Worm (Caenorhabditis elegans) whole organism, L3 larva: ENCODE data around the gene pri-1.

Experiments
- R02D3.7 ChIP-seq: fragments of 150-350 bp; optimal IDR thresholded peaks from 2 replicates; lab custom pipeline; 2014; ENCODE audit warnings: missing biosample characterization, missing genetic modification characterization
- ZK546.5 ChIP-seq: sonication (generic microtip); optimal IDR thresholded peaks from 2 replicates; lab custom pipeline; 2017; ENCODE audit warnings: missing biosample characterization, missing genetic modification characterization
- aly-2 ChIP-seq: fragments of 150-350 bp; optimal IDR thresholded peaks from 2 replicates; lab custom pipeline; 2014; ENCODE audit warnings: missing biosample characterization, missing genetic modification characterization
- ama-1 ChIP-seq: fragments of 150-350 bp; optimal IDR thresholded peaks from 2 replicates; lab custom pipeline; 2018
- ceh-16 ChIP-seq: sonication (generic microtip); optimal IDR thresholded peaks from 2 replicates; lab custom pipeline; 2017; ENCODE audit warnings: missing biosample characterization, missing genetic modification characterization
- ceh-28 ChIP-seq: fragments of 150-350 bp; optimal IDR thresholded peaks from 2 replicates; lab custom pipeline; 2014; ENCODE audit warnings: missing biosample characterization, missing genetic modification reagents, missing genetic modification characterization
- ceh-82 ChIP-seq: fragments of 150-350 bp; optimal IDR thresholded peaks from 2 replicates; lab custom pipeline; 2014; ENCODE audit warnings: missing biosample characterization, missing genetic modification characterization
- ceh-9 ChIP-seq: sonication (generic microtip); optimal IDR thresholded peaks from 2 replicates; lab custom pipeline; 2018; ENCODE audit warnings: missing biosample characterization, missing genetic modification characterization
- daf-12 ChIP-seq: fragments of 150-350 bp; optimal IDR thresholded peaks from 2 replicates; lab custom pipeline; 2014; ENCODE audit warnings: missing biosample characterization, missing genetic modification reagents, missing genetic modification characterization
- egl-27 ChIP-seq: sonication (generic microtip); optimal IDR thresholded peaks from 4 replicates; lab custom pipeline; 2017; ENCODE audit warnings: missing biosample characterization, missing genetic modification reagents, missing genetic modification characterization
- elt-1 ChIP-seq: fragments of 150-350 bp; optimal IDR thresholded peaks from 2 replicates; lab custom pipeline; 2014; ENCODE audit warnings: missing biosample characterization, missing genetic modification characterization
- elt-2 ChIP-seq: sonication (generic microtip); optimal IDR thresholded peaks from 2 replicates; lab custom pipeline; 2016; ENCODE audit warnings: missing genetic modification reagents, mild to moderate bottlenecking, missing genetic modification characterization, missing compliant biosample characterization
- elt-3 ChIP-seq, 3 experiments: fragments of 150-350 bp in 1 of 3; sonication (generic microtip) in 2 of 3; optimal IDR thresholded peaks; 2 replicates in 2 of 3; 4 replicates in 1 of 3; lab custom pipeline; 2014 to 2017; ENCODE audit warnings: missing biosample characterization in 3 of 3, missing genetic modification characterization in 3 of 3
- eor-1 ChIP-seq, 2 experiments: fragments of 150-350 bp; optimal IDR thresholded peaks; 2 replicates each; lab custom pipeline; 2014 to 2018; ENCODE audit warnings: missing biosample characterization in 2 of 2, missing genetic modification characterization in 2 of 2
- fkh-10 ChIP-seq: sonication (generic microtip); optimal IDR thresholded peaks from 2 replicates; lab custom pipeline; 2017; ENCODE audit warnings: missing biosample characterization, missing genetic modification reagents, missing genetic modification characterization
- fkh-2 ChIP-seq: fragments of 150-350 bp; optimal IDR thresholded peaks from 2 replicates; lab custom pipeline; 2014; ENCODE audit warnings: missing biosample characterization, missing genetic modification reagents, missing genetic modification characterization
- fos-1 ChIP-seq: fragments of 150-350 bp; optimal IDR thresholded peaks from 2 replicates; lab custom pipeline; 2014; ENCODE audit warnings: missing biosample characterization, missing genetic modification characterization
- hmg-11 ChIP-seq: sonication (generic microtip); optimal IDR thresholded peaks from 2 replicates; lab custom pipeline; 2016; ENCODE audit warnings: missing genetic modification characterization, missing compliant biosample characterization
- jun-1 ChIP-seq: fragments of 150-350 bp; optimal IDR thresholded peaks from 2 replicates; lab custom pipeline; 2014; ENCODE audit warnings: missing biosample characterization, missing genetic modification reagents, missing genetic modification characterization
- lin-15B ChIP-seq: fragments of 150-350 bp; optimal IDR thresholded peaks from 2 replicates; lab custom pipeline; 2014; ENCODE audit warnings: missing biosample characterization, missing genetic modification characterization
- lin-39 ChIP-seq: fragments of 150-350 bp; optimal IDR thresholded peaks from 2 replicates; lab custom pipeline; 2018; ENCODE audit warnings: missing biosample characterization, missing genetic modification reagents, missing genetic modification characterization
- mdl-1 ChIP-seq: fragments of 150-350 bp; optimal IDR thresholded peaks from 2 replicates; lab custom pipeline; 2014; ENCODE audit warnings: missing biosample characterization, missing genetic modification characterization
- nfya-1 ChIP-seq: sonication (generic microtip); optimal IDR thresholded peaks from 2 replicates; lab custom pipeline; 2017; ENCODE audit warnings: missing genetic modification characterization, mild to moderate bottlenecking, missing compliant biosample characterization, antibody characterized with exemption, moderate library complexity; ENCODE audit not compliant: insufficient read depth
- nhr-11 ChIP-seq: fragments of 150-350 bp; optimal IDR thresholded peaks from 2 replicates; lab custom pipeline; 2014; ENCODE audit warnings: missing biosample characterization, missing genetic modification characterization
- nhr-23 ChIP-seq: fragments of 150-350 bp; optimal IDR thresholded peaks from 2 replicates; lab custom pipeline; 2014; ENCODE audit warnings: missing biosample characterization, missing genetic modification reagents, missing genetic modification characterization
- nhr-25 ChIP-seq: sonication (generic microtip); optimal IDR thresholded peaks from 2 replicates; lab custom pipeline; 2017; ENCODE audit warnings: missing biosample characterization, missing genetic modification characterization
- nhr-28 ChIP-seq: fragments of 150-350 bp; optimal IDR thresholded peaks from 2 replicates; lab custom pipeline; 2014; ENCODE audit warnings: missing biosample characterization, missing genetic modification characterization
- nhr-43 ChIP-seq: sonication (generic microtip); optimal IDR thresholded peaks from 2 replicates; lab custom pipeline; 2016; ENCODE audit warnings: mild to moderate bottlenecking, missing genetic modification characterization, missing compliant biosample characterization; ENCODE audit not compliant: poor library complexity, severe bottlenecking
- nhr-67 ChIP-seq: fragments of 150-350 bp; optimal IDR thresholded peaks from 2 replicates; lab custom pipeline; 2014; ENCODE audit warnings: missing biosample characterization, missing genetic modification characterization
- nhr-76 ChIP-seq: fragments of 150-350 bp; sonication (generic microtip); optimal IDR thresholded peaks from 5 replicates; lab custom pipeline; 2014; ENCODE audit warnings: missing biosample characterization, missing genetic modification characterization
- nhr-77 ChIP-seq: fragments of 150-350 bp; optimal IDR thresholded peaks from 2 replicates; lab custom pipeline; 2014; ENCODE audit warnings: missing biosample characterization, missing genetic modification characterization
- pha-4 ChIP-seq: fragments of 150-350 bp; optimal IDR thresholded peaks from 2 replicates; lab custom pipeline; 2014; ENCODE audit warnings: missing biosample characterization, missing genetic modification reagents, missing genetic modification characterization
- pqm-1 ChIP-seq: fragments of 150-350 bp; optimal IDR thresholded peaks from 2 replicates; lab custom pipeline; 2017; ENCODE audit warnings: missing biosample characterization, missing genetic modification characterization, inconsistent platforms
- sea-2 ChIP-seq: fragments of 150-350 bp; sonication (generic microtip); optimal IDR thresholded peaks from 4 replicates; lab custom pipeline; 2014; ENCODE audit warnings: missing biosample characterization, missing genetic modification reagents, missing genetic modification characterization
- snpc-4 ChIP-seq: fragments of 150-350 bp; optimal IDR thresholded peaks from 2 replicates; lab custom pipeline; 2014; ENCODE audit warnings: missing biosample characterization, missing genetic modification characterization
- tbx-2 ChIP-seq: sonication (generic microtip); optimal IDR thresholded peaks from 2 replicates; lab custom pipeline; 2016; ENCODE audit warnings: mild to moderate bottlenecking, missing genetic modification characterization, missing compliant biosample characterization
- unc-39 ChIP-seq: sonication (generic microtip); optimal IDR thresholded peaks from 4 replicates; lab custom pipeline; 2017; ENCODE audit warnings: missing biosample characterization, missing genetic modification characterization
- unc-62 ChIP-seq: fragments of 150-350 bp; sonication (generic microtip); optimal IDR thresholded peaks from 4 replicates; lab custom pipeline; 2014; ENCODE audit warnings: missing biosample characterization, missing genetic modification reagents, missing genetic modification characterization
- zag-1 ChIP-seq: fragments of 150-350 bp; optimal IDR thresholded peaks from 2 replicates; lab custom pipeline; 2014; ENCODE audit warnings: missing biosample characterization, missing genetic modification characterization
- ztf-11 ChIP-seq: fragments of 150-350 bp; optimal IDR thresholded peaks from 2 replicates; lab custom pipeline; 2014; ENCODE audit warnings: missing biosample characterization, missing genetic modification characterization
- ztf-4 ChIP-seq: fragments of 150-350 bp; optimal IDR thresholded peaks from 2 replicates; lab custom pipeline; 2014; ENCODE audit warnings: missing biosample characterization, missing genetic modification characterization

The pri-1 gene

ce11 chrIII:9642110-9642509 is 28.0 kb upstream of the pri-1 start:
- peak; percentile 16 for TF ChIP-seq nhr-23 (tag; lab: Kevin White, UChicago)
- no peak for TF ChIP-seq lin-39

DNA sequence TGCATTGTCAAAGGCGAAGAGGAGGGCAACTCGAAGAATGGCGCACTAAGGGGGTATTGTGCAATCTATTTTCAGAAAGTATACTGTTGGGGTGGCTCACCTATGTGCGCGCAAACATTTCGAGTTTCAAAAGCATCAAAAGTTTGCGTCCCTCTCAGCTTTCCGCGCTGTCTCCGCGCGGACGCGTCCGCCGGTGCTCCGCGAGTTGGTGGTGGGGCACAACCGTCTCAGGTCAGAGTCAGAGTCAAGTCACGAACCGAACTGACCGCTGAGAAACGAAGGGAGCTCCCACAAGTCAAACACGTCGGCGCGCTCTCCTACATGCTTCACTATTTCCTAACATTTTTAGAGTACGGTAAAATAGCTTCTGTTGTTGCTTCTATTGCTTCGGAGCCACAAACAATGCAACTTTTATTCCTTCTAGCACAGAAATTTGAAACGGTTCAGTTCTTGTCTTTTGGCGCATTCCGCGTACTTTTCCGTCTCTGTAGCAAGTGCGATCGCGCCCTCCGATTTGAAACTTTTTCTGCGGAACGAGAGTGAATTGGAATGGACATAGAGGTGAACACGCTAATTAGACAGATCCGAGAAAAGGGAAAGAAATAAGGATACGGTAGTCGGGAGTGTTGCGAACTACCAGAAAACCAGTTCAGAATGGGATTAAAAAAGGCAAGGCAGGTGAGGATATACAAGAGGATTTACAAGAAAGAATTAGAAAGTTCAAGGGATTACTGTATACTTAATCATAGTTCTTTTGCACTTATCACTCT is 25.4 kb upstream of the pri-1 start:
- TF ChIP-seq nhr-23 (tag; lab: Kevin White, UChicago) (peak; percentile 30), elt-2 (tag; lab: Kevin White, UChicago) (no peak)

DNA sequence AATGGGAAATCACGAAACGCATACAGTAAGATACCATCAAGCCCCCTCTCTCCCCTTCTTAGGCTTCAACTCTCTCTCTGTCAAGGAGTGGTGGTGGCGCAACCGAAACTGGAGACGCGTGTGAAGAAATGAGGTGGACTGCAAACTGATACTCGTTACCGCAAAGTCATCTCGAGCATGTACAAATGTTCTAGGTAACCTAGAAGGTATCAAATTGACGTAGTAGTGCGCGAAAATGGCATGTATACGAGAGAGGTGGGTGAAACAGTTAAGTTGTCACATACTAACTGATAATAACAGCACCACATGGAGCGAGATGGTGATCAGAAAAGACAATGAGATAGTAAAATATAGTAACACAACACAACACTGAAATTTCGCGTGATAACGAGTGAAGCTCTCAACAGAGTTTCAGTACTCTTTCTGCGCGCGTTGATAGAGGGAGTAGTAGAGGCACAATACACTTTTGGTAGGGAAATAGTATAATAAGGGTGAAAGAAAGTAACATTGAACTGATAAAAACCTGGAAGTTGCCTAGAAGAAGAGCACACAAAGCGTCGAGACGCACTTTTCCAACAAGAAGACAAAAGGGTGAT is 24.2 kb upstream of the pri-1 start:
- TF ChIP-seq pha-4 (tag; lab: Kevin White, UChicago) = peak; percentile 9
- TF ChIP-seq aly-2 (tag; lab: Kevin White, UChicago) = no peak
- no peak for TF ChIP-seq nhr-77
- peak; percentile 97 for TF ChIP-seq pqm-1 (tag; lab: Kevin White, UChicago)
- TF ChIP-seq jun-1 (tag; lab: Kevin White, UChicago) = peak; percentile 6
- TF ChIP-seq elt-2 (tag; lab: Kevin White, UChicago) = peak; percentile 94
- TF ChIP-seq nhr-28 (tag; lab: Kevin White, UChicago) = no peak
- TF ChIP-seq, all 47 proteins: peak for 4

DNA sequence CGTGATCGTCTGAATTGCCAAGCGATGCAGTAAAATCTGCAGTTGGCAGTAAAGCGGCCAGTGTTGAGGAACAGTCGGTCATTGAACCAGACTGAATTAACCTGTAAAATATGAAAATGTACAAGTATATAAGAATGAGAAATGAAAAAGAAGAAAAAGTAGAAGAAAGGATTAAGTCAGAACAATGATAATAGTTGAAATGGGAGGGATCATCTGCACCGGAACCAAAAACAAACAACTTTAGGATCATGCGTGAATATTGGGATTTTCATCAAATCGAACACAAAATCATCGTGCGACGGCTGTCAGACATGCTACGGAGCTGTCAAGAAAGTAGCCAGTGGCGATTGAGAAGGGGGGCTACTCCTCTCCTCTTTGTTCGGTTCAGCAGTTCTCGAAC is 22.9 kb upstream of the pri-1 start, which contains the start of gene gei-13:
gei-13 (minus strand) TSS at position 101 of the 400 bp plus-strand sequence.
- TF ChIP-seq fos-1 (tag; lab: Kevin White, UChicago) (no peak), elt-2 (tag; lab: Kevin White, UChicago) (no peak), pha-4 (tag; lab: Kevin White, UChicago) (no peak), ceh-28 (no peak), nhr-76 (tag; lab: Kevin White, UChicago) (no peak), ceh-82 (tag; lab: Kevin White, UChicago) (no peak), egl-27 (no peak), ZK546.5 (tag; lab: Kevin White, UChicago) (no peak), nhr-67 (tag; lab: Kevin White, UChicago) (no peak)

- no peak for TF ChIP-seq ceh-9 (tag; lab: Kevin White, UChicago)
- TF ChIP-seq nhr-11 (tag; lab: Kevin White, UChicago) = no peak
- no peak for TF ChIP-seq ZK546.5 (tag; lab: Kevin White, UChicago)
- no peak for TF ChIP-seq elt-3 (tag; optimal IDR thresholded peaks at IDR 0.05; lab: Kevin White, UChicago)
- peak; percentile 5 for TF ChIP-seq tbx-2
- no peak for TF ChIP-seq nhr-77
- no peak for TF ChIP-seq nhr-28 (tag; lab: Kevin White, UChicago)
- no peak for TF ChIP-seq nhr-67 (tag; lab: Kevin White, UChicago)
- TF ChIP-seq ceh-28 = peak; percentile 47
- TF ChIP-seq ama-1 (lab: Kevin White, UChicago) = no peak
- TF ChIP-seq nhr-43 (tag; lab: Kevin White, UChicago) = peak; percentile 62
- peak; percentile 26 for TF ChIP-seq R02D3.7 (tag; lab: Kevin White, UChicago)
- peak; percentile 69 for TF ChIP-seq nhr-25 (tag; lab: Kevin White, UChicago)
- TF ChIP-seq lin-15B (tag; lab: Kevin White, UChicago) = peak; percentile 87
- no peak for TF ChIP-seq eor-1 (tag; optimal IDR thresholded peaks at IDR 0.05; lab: Kevin White, UChicago)
- peak; percentile 47 for TF ChIP-seq elt-2 (tag; lab: Kevin White, UChicago)
- TF ChIP-seq aly-2 (tag; lab: Kevin White, UChicago) = no peak
- peak; percentile 57 for TF ChIP-seq snpc-4 (tag; lab: Kevin White, UChicago)
- TF ChIP-seq jun-1 (tag; lab: Kevin White, UChicago) = peak; percentile 35
- no peak for TF ChIP-seq fkh-2 (tag; lab: Kevin White, UChicago)
- peak; percentile 92 for TF ChIP-seq nfya-1
- no peak for TF ChIP-seq ztf-4 (tag; lab: Kevin White, UChicago)
- no peak for TF ChIP-seq ceh-16 (tag; lab: Kevin White, UChicago)
- no peak for TF ChIP-seq daf-12 (tag; lab: Kevin White, UChicago)
- TF ChIP-seq elt-1 (tag; lab: Kevin White, UChicago) = peak; percentile 12
- TF ChIP-seq unc-39 (tag; lab: Kevin White, UChicago) = no peak
- no peak for TF ChIP-seq ztf-11 (tag; lab: Kevin White, UChicago)
- peak; percentile 92 for TF ChIP-seq nhr-23 (tag; lab: Kevin White, UChicago)
- no peak for TF ChIP-seq sea-2 (GFP tag; lab: Kevin White, UChicago)
- TF ChIP-seq egl-27 = no peak
- no peak for TF ChIP-seq fkh-10 (GFP tag; lab: Kevin White, UChicago)
- TF ChIP-seq mdl-1 (tag; lab: Kevin White, UChicago) = peak; percentile 51
- no peak for TF ChIP-seq zag-1 (tag; lab: Kevin White, UChicago)
- peak; percentile 76 for TF ChIP-seq hmg-11 (tag; lab: Kevin White, UChicago)
- TF ChIP-seq unc-62 (GFP tag; lab: Kevin White, UChicago) = no peak
- TF ChIP-seq nhr-76 (tag; lab: Kevin White, UChicago) = no peak
Observed at ce11 chrIII:9631117-9631655, 17.1 kb upstream of the pri-1 start, which contains the start of gene ubc-7. TSS of gene ubc-7 (minus strand) at chrIII:9631167.
